Fruit fly (Drosophila melanogaster): ENCODE data around the gene CG15545.

- TF ChIP-seq zfh1 (GFP tag; IDR thresholded peaks at IDR 0.05): peak; percentile 60; the same call in 2 of the 3 replicates
- TF ChIP-seq CG4820 (GFP tag; optimal IDR thresholded peaks at IDR 0.05): no peak
- TF ChIP-seq dm (GFP tag; optimal IDR thresholded peaks at IDR 0.05): no peak
- peak; percentile 29 for TF ChIP-seq gsb-n (tag; optimal IDR thresholded peaks at IDR 0.05)
- TF ChIP-seq HLH54F (GFP tag; optimal IDR thresholded peaks at IDR 0.05): no peak
These were observed 40.3 kb upstream of the CG15545 start, which contains the start of gene Ptx1 for dm6 chr3R:30912402-30912801.
